Worm (Caenorhabditis elegans) whole organism, early embryonic: Measurements from ENCODE around the gene Y32B12C.1.
"Not testable (repeated sequence)": the region's sequence is repeated elsewhere in the genome, so short reads cannot be mapped to it uniquely, and the experiment has no call there.

ENCODE experiments used
- B0310.2 ChIP-seq: sonication (generic microtip); optimal IDR thresholded peaks from 2 replicates; lab custom pipeline; 2016; ENCODE audit warnings: mild to moderate bottlenecking, missing genetic modification characterization, missing compliant biosample characterization
- aly-1 ChIP-seq: sonication (generic microtip); optimal IDR thresholded peaks from 2 replicates; lab custom pipeline; 2016; ENCODE audit warnings: missing genetic modification characterization, missing compliant biosample characterization
- ama-1 ChIP-seq: fragments of 150-350 bp; optimal IDR thresholded peaks from 2 replicates; lab custom pipeline; 2014
- ceh-13 ChIP-seq: fragments of 200-800 bp; sonication (Bioruptor generic); optimal IDR thresholded peaks from 2 replicates; lab custom pipeline; 2018; ENCODE audit warnings: mild to moderate bottlenecking, missing genetic modification characterization, missing compliant biosample characterization
- ets-7 ChIP-seq: sonication (generic microtip); optimal IDR thresholded peaks from 2 replicates; lab custom pipeline; 2016; ENCODE audit warnings: missing genotype, missing genetic modification characterization, missing compliant biosample characterization
- hmbx-1 ChIP-seq: sonication (generic microtip); optimal IDR thresholded peaks from 2 replicates; lab custom pipeline; 2016; ENCODE audit warnings: mild to moderate bottlenecking, missing genetic modification characterization, missing compliant biosample characterization
- hmg-4 ChIP-seq: fragments of 200-800 bp; sonication (Bioruptor generic); optimal IDR thresholded peaks from 2 replicates; lab custom pipeline; 2018; ENCODE audit warnings: mild to moderate bottlenecking, missing genetic modification characterization, missing compliant biosample characterization
- hnd-1 ChIP-seq: sonication (generic microtip); optimal IDR thresholded peaks from 2 replicates; lab custom pipeline; 2016; ENCODE audit warnings: missing genetic modification characterization, missing compliant biosample characterization
- pes-1 ChIP-seq: fragments of 200-800 bp; sonication (Bioruptor generic); IDR thresholded peaks from 2 replicates; pipeline ENCODE4 v1.3.6; 2022; ENCODE audit warnings: missing genetic modification reagents, missing genetic modification characterization, missing compliant biosample characterization
- scrt-1 ChIP-seq: fragments of 200-800 bp; sonication (Bioruptor generic); IDR thresholded peaks from 2 replicates; pipeline ENCODE4 v1.3.6; 2022; ENCODE audit warnings: missing genetic modification characterization, missing compliant biosample characterization
- sea-1 ChIP-seq: fragments of 200-800 bp; sonication (Bioruptor generic); conservative IDR thresholded peaks from 2 replicates; pipeline ENCODE4 v1.3.6; 2022; ENCODE audit warnings: missing genetic modification characterization, missing compliant biosample characterization
- tbx-37 ChIP-seq: fragments of 200-800 bp; sonication (Bioruptor generic); conservative IDR thresholded peaks from 2 replicates; pipeline ENCODE4 v1.3.6; 2022; ENCODE audit warnings: missing genetic modification reagents, missing genetic modification characterization, missing compliant biosample characterization

DNA sequence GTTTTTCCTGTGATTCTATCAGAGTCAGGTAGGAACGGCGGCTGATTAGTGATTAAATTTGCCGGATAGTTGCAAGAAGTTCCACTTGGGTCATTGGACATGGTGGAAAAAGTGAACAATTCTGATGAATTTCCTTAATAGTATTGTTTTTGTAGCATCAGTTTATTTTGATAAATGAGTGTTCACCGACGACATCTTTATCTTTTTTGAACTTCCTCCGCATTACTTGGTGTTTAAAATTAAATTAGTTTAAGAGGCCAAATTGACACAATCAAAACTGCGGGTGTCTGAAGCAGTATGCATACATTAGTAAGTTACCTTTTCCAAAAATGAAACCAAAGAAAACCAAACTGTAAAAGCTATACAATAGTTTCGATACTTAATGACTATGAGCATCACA, 42.8 kb downstream of the Y32B12C.1 start, which contains the start of gene W06G6.11:
- TF ChIP-seq sea-1 (GFP tag; lab: Robert Waterston, UW); aly-1 (tag; lab: Kevin White, UChicago); ama-1 (lab: Kevin White, UChicago); pes-1 (GFP tag; lab: Robert Waterston, UW); B0310.2 (tag; lab: Kevin White, UChicago); hnd-1 (tag; lab: Kevin White, UChicago); ets-7; tbx-37 (GFP tag; lab: Robert Waterston, UW); hmbx-1 (tag; lab: Kevin White, UChicago); scrt-1 (GFP tag; lab: Robert Waterston, UW); ceh-13; hmg-4 (GFP tag; lab: Kevin White, UChicago): not testable (repeated sequence)
